Worm (Caenorhabditis elegans) whole organism, late embryonic: Measurements from ENCODE around the gene str-79.

ENCODE experiments used
- ama-1 ChIP-seq: fragments of 150-350 bp; optimal IDR thresholded peaks from 2 replicates; lab custom pipeline; 2014
- ceh-14 ChIP-seq: sonication (generic microtip); optimal IDR thresholded peaks from 2 replicates; lab custom pipeline; 2016; ENCODE audit warnings: missing genotype, missing genetic modification characterization, missing compliant biosample characterization
- fax-1 ChIP-seq: sonication (generic microtip); optimal IDR thresholded peaks from 2 replicates; lab custom pipeline; 2016; ENCODE audit warnings: missing genotype, missing genetic modification characterization, missing compliant biosample characterization
- hlh-6 ChIP-seq: sonication (generic microtip); optimal IDR thresholded peaks from 2 replicates; lab custom pipeline; 2016; ENCODE audit warnings: missing genotype, missing genetic modification characterization, missing compliant biosample characterization
- lim-6 ChIP-seq: sonication (generic microtip); optimal IDR thresholded peaks from 2 replicates; lab custom pipeline; 2016; ENCODE audit warnings: missing genetic modification characterization, missing compliant biosample characterization
- nfya-1 ChIP-seq: sonication (generic microtip); optimal IDR thresholded peaks from 2 replicates; lab custom pipeline; 2017; ENCODE audit warnings: missing genetic modification characterization, mild to moderate bottlenecking, missing compliant biosample characterization, antibody characterized with exemption, moderate library complexity
- nhr-11 ChIP-seq: fragments of 150-350 bp; optimal IDR thresholded peaks from 2 replicates; lab custom pipeline; 2014; ENCODE audit warnings: missing biosample characterization, missing genetic modification characterization
- odd-2 ChIP-seq: sonication (generic microtip); optimal IDR thresholded peaks from 2 replicates; lab custom pipeline; 2017; ENCODE audit warnings: antibody characterized with exemption, mild to moderate bottlenecking, missing genetic modification characterization, missing compliant biosample characterization
- tbx-2 ChIP-seq: sonication (generic microtip); optimal IDR thresholded peaks from 2 replicates; lab custom pipeline; 2016; ENCODE audit warnings: missing genetic modification characterization, missing compliant biosample characterization
- tbx-7 ChIP-seq: sonication (generic microtip); optimal IDR thresholded peaks from 2 replicates; lab custom pipeline; 2016; ENCODE audit warnings: missing genotype, missing genetic modification characterization, missing compliant biosample characterization
- unc-3 ChIP-seq, 2 experiments: fragments of 200-800 bp in 1 of 2; sonication (Bioruptor generic) in 1 of 2; sonication (generic microtip) in 1 of 2; conservative IDR thresholded peaks in 1 of 2; optimal IDR thresholded peaks in 1 of 2; 2 replicates each; pipeline versions ENCODE4 v1.3.6 to Lab custom; 2016 to 2022; ENCODE audit warnings: missing compliant biosample characterization in 2 of 2, missing genetic modification characterization in 2 of 2, missing genetic modification reagents in 1 of 2
- unc-55 ChIP-seq: sonication (generic microtip); optimal IDR thresholded peaks from 2 replicates; lab custom pipeline; 2017; ENCODE audit warnings: missing biosample characterization, missing genetic modification reagents, missing genetic modification characterization

DNA sequence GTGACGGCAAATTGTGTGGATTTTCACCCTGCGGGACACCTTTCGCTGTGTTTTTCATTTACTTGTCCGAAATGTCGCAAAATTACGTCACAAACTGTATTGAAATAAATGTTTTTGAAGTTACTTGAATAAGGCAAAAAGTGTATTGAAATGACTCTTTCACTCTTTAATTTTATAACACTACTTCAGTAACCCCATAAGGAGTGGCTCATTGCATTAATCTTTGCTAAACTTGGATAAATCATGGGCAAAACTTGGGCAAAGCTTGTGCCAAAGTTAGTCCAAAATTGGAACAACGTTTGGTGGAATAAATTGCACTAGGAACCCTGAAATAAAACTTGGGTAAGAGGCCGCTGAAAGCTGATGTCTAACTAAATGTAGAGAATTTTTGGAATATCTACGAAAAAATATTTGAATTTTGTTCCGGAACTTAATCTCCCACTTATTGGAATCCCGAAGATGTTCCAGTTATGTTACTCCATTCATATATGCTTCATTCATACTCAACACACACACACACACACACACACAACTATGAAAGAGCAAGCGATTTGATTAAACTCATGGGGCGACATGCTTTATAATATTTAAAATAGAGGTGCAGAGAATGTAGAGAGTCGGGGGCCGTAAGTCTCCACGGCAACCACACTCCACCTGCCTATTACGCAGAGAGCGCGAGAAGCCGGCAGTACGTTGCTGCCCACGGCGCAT lies 43.0 kb downstream of the str-79 start, which contains the start of gene Y102A11A.9:
- TF ChIP-seq tbx-7 (tag; lab: Kevin White, UChicago) (no peak), hlh-6 (tag; lab: Kevin White, UChicago) (no peak), ceh-14 (tag; lab: Kevin White, UChicago) (peak; percentile 17), fax-1 (tag; lab: Kevin White, UChicago) (no peak), lim-6 (tag; lab: Kevin White, UChicago) (no peak), nhr-11 (no peak), unc-55 (GFP tag; lab: Kevin White, UChicago) (no peak), unc-3 (GFP tag; conservative IDR thresholded peaks at IDR 0.05; lab: Robert Waterston, UW) (no peak), unc-3 (tag; optimal IDR thresholded peaks at IDR 0.05; lab: Kevin White, UChicago) (no peak), ama-1 (lab: Kevin White, UChicago) (no peak), nfya-1 (tag; lab: Kevin White, UChicago) (no peak), tbx-2 (no peak), odd-2 (tag; lab: Kevin White, UChicago) (no peak)
